Fruit fly (Drosophila melanogaster) whole organism, embryonic: Measurements from ENCODE around the gene mof.

Source experiments
- Abd-B ChIP-seq: fragments of 200-800 bp; sonication (Bioruptor generic); optimal IDR thresholded peaks from 2 replicates; lab custom pipeline; 2018; ENCODE audit warnings: missing biosample characterization, mild to moderate bottlenecking, missing genetic modification characterization, moderate library complexity
- Adf1 ChIP-seq: fragments of 200-800 bp; sonication (Bioruptor generic); IDR thresholded peaks from 2 replicates; pipeline ENCODE4 v1.3.6; 2022; ENCODE audit warnings: missing biosample characterization, missing genetic modification characterization
- CG10267 ChIP-seq: fragments of 200-800 bp; sonication (Bioruptor generic); optimal IDR thresholded peaks from 2 replicates; lab custom pipeline; 2018; ENCODE audit warnings: missing biosample characterization, mild to moderate bottlenecking, missing genetic modification characterization, moderate library complexity
- CG10321 ChIP-seq: fragments of 200-800 bp; sonication (Bioruptor generic); IDR thresholded peaks from 2 replicates; pipeline ENCODE4 v1.3.6; 2022; ENCODE audit warnings: missing biosample characterization, missing genetic modification characterization
- CG10431 ChIP-seq: fragments of 200-800 bp; sonication (Bioruptor generic); optimal IDR thresholded peaks from 3 replicates; lab custom pipeline; 2018; ENCODE audit warnings: missing biosample characterization, mild to moderate bottlenecking, missing genetic modification characterization
- CG11456 ChIP-seq: fragments of 200-800 bp; sonication (Bioruptor generic); IDR thresholded peaks from 3 replicates; pipeline ENCODE4 v1.3.6; 2022; ENCODE audit warnings: missing biosample characterization, missing genetic modification characterization
- CG13624 ChIP-seq: fragments of 200-800 bp; sonication (Bioruptor generic); optimal IDR thresholded peaks from 2 replicates; lab custom pipeline; 2016; ENCODE audit warnings: missing biosample characterization, missing genetic modification characterization
- CG13775 ChIP-seq: fragments of 200-800 bp; sonication (Bioruptor generic); optimal IDR thresholded peaks from 3 replicates; lab custom pipeline; 2017; ENCODE audit warnings: missing biosample characterization, mild to moderate bottlenecking, missing genetic modification characterization
- CG14050 ChIP-seq: fragments of 200-800 bp; sonication (Bioruptor generic); IDR thresholded peaks from 3 replicates; pipeline ENCODE4 v1.3.6; 2022; ENCODE audit warnings: missing biosample characterization, missing genetic modification characterization
- CG14441 ChIP-seq: fragments of 200-800 bp; sonication (Bioruptor generic); IDR thresholded peaks from 2 replicates; pipeline ENCODE4 v1.3.6; 2022; ENCODE audit warnings: missing biosample characterization, missing genetic modification characterization
- CG15514 ChIP-seq: fragments of 200-800 bp; sonication (Bioruptor generic); optimal IDR thresholded peaks from 3 replicates; lab custom pipeline; 2017; ENCODE audit warnings: missing biosample characterization, missing genetic modification characterization, mild to moderate bottlenecking, moderate library complexity, missing genetic modification reagents
- CG17361 ChIP-seq: fragments of 200-800 bp; sonication (Bioruptor generic); IDR thresholded peaks from 3 replicates; pipeline ENCODE4 v1.3.6; 2022; ENCODE audit warnings: missing biosample characterization, missing genetic modification characterization
- CG18476 ChIP-seq: fragments of 200-800 bp; sonication (Bioruptor generic); optimal IDR thresholded peaks from 2 replicates; lab custom pipeline; 2016; ENCODE audit warnings: missing biosample characterization, mild to moderate bottlenecking, missing genetic modification characterization
- CG18599 ChIP-seq: fragments of 200-800 bp; sonication (Bioruptor generic); optimal IDR thresholded peaks from 3 replicates; lab custom pipeline; 2017; ENCODE audit warnings: missing biosample characterization, missing genetic modification characterization, mild to moderate bottlenecking, moderate library complexity, missing genetic modification reagents
- CG2889 ChIP-seq: fragments of 200-800 bp; sonication (Bioruptor generic); IDR thresholded peaks from 3 replicates; pipeline ENCODE4 v1.3.6; 2022; ENCODE audit warnings: missing biosample characterization, missing genetic modification characterization
- CG31441 ChIP-seq: fragments of 200-800 bp; sonication (Bioruptor generic); IDR thresholded peaks from 2 replicates; pipeline ENCODE4 v1.3.6; 2022; ENCODE audit warnings: missing biosample characterization, missing genetic modification characterization
- CG32772 ChIP-seq: fragments of 200-800 bp; sonication (Bioruptor generic); IDR thresholded peaks from 2 replicates; pipeline ENCODE4 v1.3.6; 2022; ENCODE audit warnings: missing biosample characterization, missing genetic modification characterization
- CG33557 ChIP-seq: fragments of 200-800 bp; sonication (Bioruptor generic); optimal IDR thresholded peaks from 2 replicates; lab custom pipeline; 2019; ENCODE audit warnings: missing biosample characterization, mild to moderate bottlenecking, missing genetic modification characterization, moderate library complexity
- CG42726 ChIP-seq: fragments of 200-800 bp; sonication (Bioruptor generic); IDR thresholded peaks from 2 replicates; pipeline ENCODE4 v1.3.6; 2022; ENCODE audit warnings: missing biosample characterization, missing genetic modification characterization; ENCODE audit not compliant: partially characterized antibody
- CG5245 ChIP-seq: fragments of 200-800 bp; sonication (Bioruptor generic); optimal IDR thresholded peaks from 3 replicates; lab custom pipeline; 2016; ENCODE audit warnings: missing biosample characterization, missing genetic modification characterization
- Chrac-16 ChIP-seq: fragments of 200-800 bp; sonication (Bioruptor generic); optimal IDR thresholded peaks from 3 replicates; lab custom pipeline; 2016; ENCODE audit warnings: missing biosample characterization, missing genetic modification characterization
- D19B ChIP-seq: fragments of 200-800 bp; sonication (Bioruptor generic); optimal IDR thresholded peaks from 2 replicates; lab custom pipeline; 2017; ENCODE audit warnings: missing biosample characterization, mild to moderate bottlenecking, missing genetic modification characterization
- Dip2 ChIP-seq: fragments of 200-800 bp; sonication (Bioruptor generic); IDR thresholded peaks from 2 replicates; pipeline ENCODE4 v1.3.6; 2022; ENCODE audit warnings: missing biosample characterization, missing genetic modification characterization
- Gug ChIP-seq: fragments of 200-800 bp; sonication (Bioruptor generic); IDR thresholded peaks from 4 replicates; pipeline ENCODE4 v1.3.6; 2022; ENCODE audit warnings: missing biosample characterization, missing genetic modification characterization
- Hr51 ChIP-seq, 2 experiments: fragments of 200-800 bp; sonication (Bioruptor generic); optimal IDR thresholded peaks; 2 replicates in 1 of 2; 3 replicates in 1 of 2; lab custom pipeline; 2016 to 2018; ENCODE audit warnings: missing biosample characterization in 2 of 2, missing genetic modification characterization in 2 of 2, mild to moderate bottlenecking in 1 of 2, moderate library complexity in 1 of 2
- Hr78 ChIP-seq, 2 experiments: fragments of 200-800 bp in 1 of 2; fragments of >200 bp in 1 of 2; sonication (Bioruptor generic) in 1 of 2; optimal IDR thresholded peaks; 2 replicates each; lab custom pipeline; 2017 to 2019; ENCODE audit warnings: missing biosample characterization in 2 of 2, missing genetic modification characterization in 2 of 2, mild to moderate bottlenecking in 1 of 2, moderate library complexity in 1 of 2
- Poxn ChIP-seq: fragments of 200-800 bp; sonication (Bioruptor generic); IDR thresholded peaks from 2 replicates; pipeline ENCODE4 v1.3.6; 2022; ENCODE audit warnings: missing biosample characterization, missing genetic modification characterization
- Trl ChIP-seq, 3 experiments: fragments of >200 bp in 2 of 3; fragments of 200-800 bp in 1 of 3; sonication (Bioruptor generic) in 1 of 3; optimal IDR thresholded peaks; 2 replicates in 1 of 3; 3 replicates in 2 of 3; lab custom pipeline; 2016 to 2017; ENCODE audit warnings: missing biosample characterization in 1 of 3, missing genetic modification characterization in 1 of 3
- Xbp1 ChIP-seq: fragments of 200-800 bp; sonication (Bioruptor generic); optimal IDR thresholded peaks from 3 replicates; lab custom pipeline; 2016; ENCODE audit warnings: missing biosample characterization, mild to moderate bottlenecking, missing genetic modification characterization
- br ChIP-seq: fragments of >200 bp; optimal IDR thresholded peaks from 2 replicates; lab custom pipeline; 2017
- cas ChIP-seq: fragments of 200-800 bp; sonication (Bioruptor generic); IDR thresholded peaks from 2 replicates; pipeline ENCODE4 v1.3.6; 2022; ENCODE audit warnings: missing biosample characterization, missing genetic modification characterization
- chn ChIP-seq: fragments of 200-800 bp; sonication (Bioruptor generic); optimal IDR thresholded peaks from 2 replicates; lab custom pipeline; 2016; ENCODE audit warnings: missing biosample characterization, missing genetic modification characterization
- exex ChIP-seq: fragments of 200-800 bp; sonication (Bioruptor generic); optimal IDR thresholded peaks from 4 replicates; lab custom pipeline; 2018; ENCODE audit warnings: missing biosample characterization, mild to moderate bottlenecking, missing genetic modification characterization, moderate library complexity
- fd102C ChIP-seq: fragments of 200-800 bp; sonication (Bioruptor generic); optimal IDR thresholded peaks from 2 replicates; lab custom pipeline; 2018; ENCODE audit warnings: missing biosample characterization, mild to moderate bottlenecking, missing genetic modification characterization, moderate library complexity
- gce ChIP-seq: fragments of 200-800 bp; sonication (Bioruptor generic); IDR thresholded peaks from 3 replicates; pipeline ENCODE4 v1.3.6; 2022; ENCODE audit warnings: missing biosample characterization, missing genetic modification characterization
- ind ChIP-seq: fragments of 200-800 bp; sonication (Bioruptor generic); optimal IDR thresholded peaks from 3 replicates; lab custom pipeline; 2016; ENCODE audit warnings: missing biosample characterization, missing genetic modification characterization
- lab ChIP-seq: fragments of 200-800 bp; sonication (Bioruptor generic); optimal IDR thresholded peaks from 3 replicates; lab custom pipeline; 2017; ENCODE audit warnings: missing biosample characterization, missing genetic modification characterization, mild to moderate bottlenecking, moderate library complexity, missing genetic modification reagents
- lmd ChIP-seq: fragments of 200-800 bp; sonication (Bioruptor generic); IDR thresholded peaks from 2 replicates; pipeline ENCODE4 v1.3.6; 2022; ENCODE audit warnings: missing biosample characterization, missing genetic modification characterization
- nom ChIP-seq: fragments of 200-800 bp; sonication (Bioruptor generic); optimal IDR thresholded peaks from 2 replicates; lab custom pipeline; 2017; ENCODE audit warnings: missing biosample characterization, missing genetic modification characterization, mild to moderate bottlenecking, moderate library complexity, missing genetic modification reagents
- org-1 ChIP-seq: fragments of 200-800 bp; sonication (Bioruptor generic); optimal IDR thresholded peaks from 2 replicates; lab custom pipeline; 2017; ENCODE audit warnings: missing biosample characterization, missing genetic modification characterization
- pnt ChIP-seq: fragments of 200-800 bp; sonication (Bioruptor generic); optimal IDR thresholded peaks from 3 replicates; lab custom pipeline; 2016; ENCODE audit warnings: missing biosample characterization, missing genetic modification characterization
- pros ChIP-seq: fragments of 200-800 bp; sonication (Bioruptor generic); optimal IDR thresholded peaks from 3 replicates; lab custom pipeline; 2019; ENCODE audit warnings: missing biosample characterization, mild to moderate bottlenecking, missing genetic modification characterization, moderate library complexity
- rib ChIP-seq: fragments of 200-800 bp; sonication (Bioruptor generic); IDR thresholded peaks from 2 replicates; pipeline ENCODE4 v1.3.6; 2022; ENCODE audit warnings: missing biosample characterization, missing genetic modification characterization
- row ChIP-seq: fragments of 200-800 bp; sonication (Bioruptor generic); IDR thresholded peaks from 3 replicates; pipeline ENCODE4 v1.3.6; 2022; ENCODE audit warnings: missing biosample characterization, missing genetic modification characterization
- scrt ChIP-seq: fragments of 200-800 bp; sonication (Bioruptor generic); optimal IDR thresholded peaks from 2 replicates; lab custom pipeline; 2018; ENCODE audit warnings: missing biosample characterization, mild to moderate bottlenecking, missing genetic modification characterization, moderate library complexity
- sens ChIP-seq: fragments of 200-800 bp; sonication (Bioruptor generic); peaks from one replicate; lab custom pipeline; 2016; ENCODE audit warnings: missing biosample characterization, missing genetic modification characterization
- sna ChIP-seq: fragments of 200-800 bp; sonication (Bioruptor generic); IDR thresholded peaks from 2 replicates; pipeline ENCODE4 v1.3.6; 2022; ENCODE audit warnings: missing biosample characterization, missing genetic modification characterization; ENCODE audit not compliant: partially characterized antibody
- sob ChIP-seq: fragments of 200-800 bp; sonication (Bioruptor generic); IDR thresholded peaks from 2 replicates; pipeline ENCODE4 v1.3.6; 2022; ENCODE audit warnings: missing biosample characterization, missing genetic modification characterization

Gene mof

dm6 chrX:5886764-5887555 lies 10.3 kb upstream of the mof start (continued):
- no peak for TF ChIP-seq D19B
- TF ChIP-seq sob (GFP tag; lab: Robert Waterston, UW): 0 out of 2 replicates have a peak, but pooled peaks have one; percentile 26
- no peak for TF ChIP-seq fd102C (GFP tag; lab: Kevin White, UChicago)
- TF ChIP-seq CG31441 (GFP tag; lab: Robert Waterston, UW): 0 out of 2 replicates have a peak, but pooled peaks have one; percentile 33
- peak; percentile 31 for TF ChIP-seq pnt (GFP tag; lab: Kevin White, UChicago)
- TF ChIP-seq exex (tag; lab: Kevin White, UChicago): no peak
- TF ChIP-seq CG2889 (GFP tag; lab: Robert Waterston, UW): no peak
- no peak for TF ChIP-seq cas (GFP tag; lab: Robert Waterston, UW)
- TF ChIP-seq nom (GFP tag; lab: Kevin White, UChicago): peak; percentile 60
- peak; percentile 30 for TF ChIP-seq Xbp1
- TF ChIP-seq Trl (optimal IDR thresholded peaks at IDR 0.05; lab: Kevin White, UChicago): peak; percentile 76 to 92
- TF ChIP-seq Trl (GFP tag; optimal IDR thresholded peaks at IDR 0.05; lab: Kevin White, UChicago): no peak
- peak; percentile 39; the same call in 1 of the 2 replicates for TF ChIP-seq CG32772
- no peak for TF ChIP-seq CG13775 (GFP tag; lab: Kevin White, UChicago)
- TF ChIP-seq gce (GFP tag; lab: Robert Waterston, UW): 0 out of 3 replicates have a peak, but pooled peaks have one; percentile 13
- peak in 1 of 2 experiments; percentile 67 for TF ChIP-seq Hr78 (GFP tag; optimal IDR thresholded peaks at IDR 0.05; lab: Kevin White, UChicago)
- TF ChIP-seq Dip2: no peak
- no peak for TF ChIP-seq CG5245
- TF ChIP-seq CG18476 (GFP tag; lab: Kevin White, UChicago): no peak
- TF ChIP-seq Abd-B: no peak
- no peak for TF ChIP-seq Chrac-16 (GFP tag; lab: Kevin White, UChicago)
- no peak for TF ChIP-seq lmd (GFP tag; lab: Robert Waterston, UW)
- TF ChIP-seq chn (GFP tag; lab: Kevin White, UChicago): peak; percentile 2
- peak; percentile 63; the same call in 1 of the 2 replicates for TF ChIP-seq rib (GFP tag; lab: Robert Waterston, UW)
- 0 out of 2 replicates have a peak, but pooled peaks have one; percentile 19 for TF ChIP-seq sna (GFP tag; lab: Robert Waterston, UW)
- TF ChIP-seq CG15514 (GFP tag; lab: Kevin White, UChicago): peak; percentile 2
- TF ChIP-seq row (GFP tag; lab: Robert Waterston, UW): peak; percentile 62; the same call in 2 of the 3 replicates
- peak; percentile 55 for TF ChIP-seq lab (GFP tag; lab: Kevin White, UChicago)
- TF ChIP-seq ind (GFP tag; lab: Kevin White, UChicago): peak; percentile 7
- TF ChIP-seq br (lab: Kevin White, UChicago): no peak
- TF ChIP-seq CG14050 (GFP tag; lab: Robert Waterston, UW): no peak
- TF ChIP-seq CG17361 (GFP tag; lab: Robert Waterston, UW): peak; percentile 27; the same call in 1 of the 3 replicates
- peak; percentile 25 for TF ChIP-seq CG33557 (GFP tag; lab: Kevin White, UChicago)
- no peak for TF ChIP-seq Hr51 (GFP tag; optimal IDR thresholded peaks at IDR 0.05; lab: Kevin White, UChicago)
- TF ChIP-seq CG42726 (GFP tag; lab: Robert Waterston, UW): no peak
- 0 out of 2 replicates have a peak, but pooled peaks have one; percentile 11 for TF ChIP-seq CG10321 (GFP tag; lab: Robert Waterston, UW)
- 0 out of 2 replicates have a peak, but pooled peaks have one; percentile 28 for TF ChIP-seq CG14441 (GFP tag; lab: Robert Waterston, UW)
- TF ChIP-seq CG11456 (GFP tag; lab: Robert Waterston, UW): peak; percentile 52; the same call in 2 of the 3 replicates
- 0 out of 4 replicates have a peak, but pooled peaks have one; percentile 23 for TF ChIP-seq Gug (GFP tag; lab: Robert Waterston, UW)
- TF ChIP-seq sens (GFP tag; lab: Kevin White, UChicago): peak; percentile 91
- TF ChIP-seq CG10267 (tag; lab: Kevin White, UChicago): peak; percentile 5
- TF ChIP-seq CG18599: peak; percentile 21
- TF ChIP-seq Adf1 (GFP tag; lab: Robert Waterston, UW): no peak
- no peak for TF ChIP-seq Poxn
- no peak for TF ChIP-seq org-1 (GFP tag; lab: Kevin White, UChicago)
- no peak for TF ChIP-seq scrt (GFP tag; lab: Kevin White, UChicago)
- TF ChIP-seq CG10431: no peak
- TF ChIP-seq pros (GFP tag; lab: Kevin White, UChicago): peak; percentile 13
- TF ChIP-seq CG13624 (GFP tag; lab: Kevin White, UChicago): no peak
